Fruit fly (Drosophila melanogaster): ENCODE results near the gene Bdbt.

The Bdbt gene

dm6 chr3R:21118784-21119183 lies at the start of gene Bdbt (continued):
- TF ChIP-seq CG8388 (GFP tag; optimal IDR thresholded peaks at IDR 0.05) (no peak), sim (GFP tag; IDR thresholded peaks at IDR 0.05) (no peak), croc (GFP tag; conservative IDR thresholded peaks at IDR 0.05) (no peak), NfI (GFP tag; optimal IDR thresholded peaks at IDR 0.05) (peak; percentile 10), fru (optimal IDR thresholded peaks at IDR 0.05) (no peak), trem (tag; optimal IDR thresholded peaks at IDR 0.05) (no peak), CG4328 (GFP tag; optimal IDR thresholded peaks at IDR 0.05) (no peak), Dp (GFP tag; optimal IDR thresholded peaks at IDR 0.05) (peak; percentile 39), CG1647 (GFP tag; optimal IDR thresholded peaks at IDR 0.05) (no peak), Mes4 (GFP tag; optimal IDR thresholded peaks at IDR 0.05) (no peak), CG32532 (GFP tag; IDR thresholded peaks at IDR 0.05) (peak; percentile 59), cato (GFP tag; optimal IDR thresholded peaks at IDR 0.05; ENCODE audit: borderline replicate concordance) (no peak), CG13775 (GFP tag; optimal IDR thresholded peaks at IDR 0.05) (no peak), CG2199 (GFP tag; IDR thresholded peaks at IDR 0.05) (no peak), CG6813 (GFP tag; optimal IDR thresholded peaks at IDR 0.05) (no peak), dpn (GFP tag; optimal IDR thresholded peaks at IDR 0.05) (peak; percentile 50 to 56), Abd-B (GFP tag; optimal IDR thresholded peaks at IDR 0.05) (no peak), scrt (GFP tag; optimal IDR thresholded peaks at IDR 0.05) (no peak), CG32772 (GFP tag; IDR thresholded peaks at IDR 0.05) (no peak), Elba2 (GFP tag; optimal IDR thresholded peaks at IDR 0.05) (peak; percentile 40), ems (GFP tag; optimal IDR thresholded peaks at IDR 0.05) (peak; percentile 35), CG14860 (GFP tag; IDR thresholded peaks at IDR 0.05; ENCODE audit: partially characterized antibody) (peak; percentile 91), CTCF (GFP tag; optimal IDR thresholded peaks at IDR 0.05) (no peak), slou (GFP tag; optimal IDR thresholded peaks at IDR 0.05) (no peak), Rx (GFP tag; IDR thresholded peaks at IDR 0.05) (no peak), CG14050 (GFP tag; IDR thresholded peaks at IDR 0.05) (no peak), tio (GFP tag; optimal IDR thresholded peaks at IDR 0.05) (no peak), trh (GFP tag; optimal IDR thresholded peaks at IDR 0.05) (no peak), jing (GFP tag; optimal IDR thresholded peaks at IDR 0.05) (no peak), Vsx1 (GFP tag; optimal IDR thresholded peaks at IDR 0.05) (no peak), CkIIα-i1 (GFP tag; IDR thresholded peaks at IDR 0.05) (no peak), shn (GFP tag; optimal IDR thresholded peaks at IDR 0.05) (no peak), ranshi (GFP tag; IDR thresholded peaks at IDR 0.05) (0 out of 2 replicates have a peak, but pooled peaks have one; percentile 18), seq (GFP tag; IDR thresholded peaks at IDR 0.05) (no peak), CG13624 (GFP tag; optimal IDR thresholded peaks at IDR 0.05) (no peak), ind (GFP tag; optimal IDR thresholded peaks at IDR 0.05) (peak; percentile 41), insv (GFP tag; optimal IDR thresholded peaks at IDR 0.05) (no peak), emc (GFP tag; optimal IDR thresholded peaks at IDR 0.05) (no peak), chif (GFP tag; optimal IDR thresholded peaks at IDR 0.05) (peak in 1 of 2 experiments; percentile 25), zen (tag; optimal IDR thresholded peaks at IDR 0.05) (no peak), br (optimal IDR thresholded peaks at IDR 0.05) (no peak), Nf-YA (GFP tag; IDR thresholded peaks at IDR 0.05) (no peak), D19B (GFP tag; optimal IDR thresholded peaks at IDR 0.05) (peak; percentile 94), Hey (tag; optimal IDR thresholded peaks at IDR 0.05) (no peak), zfh1 (GFP tag; IDR thresholded peaks at IDR 0.05) (no peak), luna (GFP tag; optimal IDR thresholded peaks at IDR 0.05) (no peak), Poxn (GFP tag; IDR thresholded peaks at IDR 0.05) (no peak), Max (GFP tag; optimal IDR thresholded peaks at IDR 0.05) (peak; percentile 62), Hmx (GFP tag; optimal IDR thresholded peaks at IDR 0.05) (no peak), ro (GFP tag; IDR thresholded peaks at IDR 0.05) (no peak), BEAF-32 (GFP tag; optimal IDR thresholded peaks at IDR 0.05) (peak; percentile 25), Sox100B (GFP tag; optimal IDR thresholded peaks at IDR 0.05) (no peak), onecut (GFP tag; IDR thresholded peaks at IDR 0.05) (no peak), Opbp (GFP tag; IDR thresholded peaks at IDR 0.05; ENCODE audit: partially characterized antibody) (peak; percentile 73; the same call in 2 of the 3 replicates)
